Worm (Caenorhabditis elegans) whole organism, late embryonic: Measurements from ENCODE around the gene lonp-2.

Source experiments
- ets-4 ChIP-seq: sonication (generic microtip); optimal IDR thresholded peaks from 2 replicates; lab custom pipeline; 2016; ENCODE audit warnings: missing genetic modification characterization, missing compliant biosample characterization
- fkh-6 ChIP-seq: sonication (generic microtip); optimal IDR thresholded peaks from 2 replicates; lab custom pipeline; 2016; ENCODE audit warnings: missing genetic modification characterization, missing compliant biosample characterization
- hlh-15 ChIP-seq: sonication (generic microtip); optimal IDR thresholded peaks from 2 replicates; lab custom pipeline; 2016; ENCODE audit warnings: missing genetic modification characterization, missing compliant biosample characterization
- lin-11 ChIP-seq: fragments of 200-800 bp; sonication (Bioruptor generic); optimal IDR thresholded peaks from 2 replicates; lab custom pipeline; 2018; ENCODE audit warnings: mild to moderate bottlenecking, missing genetic modification characterization, missing compliant biosample characterization

- TF ChIP-seq lin-11 (tag; lab: Kevin White, UChicago) (no peak), hlh-15 (tag; lab: Kevin White, UChicago) (no peak), ets-4 (no peak), fkh-6 (tag; lab: Kevin White, UChicago) (no peak)
Measured at ce11 chrIII:12064494-12064893, 43.1 kb upstream of the lonp-2 start.
